Fruit fly (Drosophila melanogaster) whole organism, embryonic: ENCODE data around the gene Bx.
A peak's percentile ranks its signal among the peaks of the same experiment; 100 is the strongest.

ENCODE experiments used
- Abd-B ChIP-seq: fragments of 200-800 bp; sonication (Bioruptor generic); optimal IDR thresholded peaks from 2 replicates; lab custom pipeline; 2018; ENCODE audit warnings: missing biosample characterization, mild to moderate bottlenecking, missing genetic modification characterization, moderate library complexity
- BEAF-32 ChIP-seq: fragments of 200-800 bp; sonication (Bioruptor generic); optimal IDR thresholded peaks from 3 replicates; lab custom pipeline; 2017; ENCODE audit warnings: missing biosample characterization, missing genetic modification characterization, mild to moderate bottlenecking, moderate library complexity, missing genetic modification reagents
- Bdp1 ChIP-seq: fragments of 200-800 bp; sonication (Bioruptor generic); optimal IDR thresholded peaks from 3 replicates; lab custom pipeline; 2016; ENCODE audit warnings: missing biosample characterization, missing genetic modification characterization
- Blimp-1 ChIP-seq: fragments of 200-800 bp; sonication (Bioruptor generic); optimal IDR thresholded peaks from 3 replicates; lab custom pipeline; 2018; ENCODE audit warnings: missing biosample characterization, missing genetic modification characterization, mild to moderate bottlenecking, moderate library complexity, missing genetic modification reagents
- C15 ChIP-seq: fragments of 200-800 bp; sonication (Bioruptor generic); IDR thresholded peaks from 3 replicates; pipeline ENCODE4 v1.3.6; 2022; ENCODE audit warnings: missing biosample characterization, missing genetic modification characterization
- CG10267 ChIP-seq: fragments of 200-800 bp; sonication (Bioruptor generic); optimal IDR thresholded peaks from 2 replicates; lab custom pipeline; 2018; ENCODE audit warnings: missing biosample characterization, mild to moderate bottlenecking, missing genetic modification characterization, moderate library complexity
- CG11085 ChIP-seq: fragments of 200-800 bp; sonication (Bioruptor generic); IDR thresholded peaks from 2 replicates; pipeline ENCODE4 v1.3.6; 2022; ENCODE audit warnings: missing biosample characterization, missing genetic modification characterization
- CG11696 ChIP-seq: fragments of 200-800 bp; sonication (Bioruptor generic); IDR thresholded peaks from 2 replicates; pipeline ENCODE4 v1.3.6; 2022; ENCODE audit warnings: missing biosample characterization, missing genetic modification characterization
- CG11723 ChIP-seq: fragments of 200-800 bp; sonication (Bioruptor generic); optimal IDR thresholded peaks from 2 replicates; lab custom pipeline; 2017; ENCODE audit warnings: missing biosample characterization, mild to moderate bottlenecking, missing genetic modification characterization
- CG13424 ChIP-seq: fragments of 200-800 bp; sonication (Bioruptor generic); optimal IDR thresholded peaks from 2 replicates; lab custom pipeline; 2019; ENCODE audit warnings: missing biosample characterization, mild to moderate bottlenecking, missing genetic modification characterization, moderate library complexity
- CG15269 ChIP-seq: fragments of 200-800 bp; sonication (Bioruptor generic); optimal IDR thresholded peaks from 2 replicates; lab custom pipeline; 2018; ENCODE audit warnings: missing biosample characterization, mild to moderate bottlenecking, missing genetic modification characterization, moderate library complexity
- CG15696 ChIP-seq: fragments of 200-800 bp; sonication (Bioruptor generic); optimal IDR thresholded peaks from 2 replicates; lab custom pipeline; 2019; ENCODE audit warnings: missing biosample characterization, mild to moderate bottlenecking, missing genetic modification characterization, moderate library complexity
- CG16815 ChIP-seq: fragments of 200-800 bp; sonication (Bioruptor generic); optimal IDR thresholded peaks from 3 replicates; lab custom pipeline; 2017; ENCODE audit warnings: missing biosample characterization, mild to moderate bottlenecking, missing genetic modification characterization
- CG17328 ChIP-seq: fragments of 200-800 bp; sonication (Bioruptor generic); IDR thresholded peaks from 2 replicates; pipeline ENCODE4 v1.3.6; 2022; ENCODE audit warnings: missing biosample characterization, missing genetic modification characterization
- CG17568 ChIP-seq: fragments of 200-800 bp; sonication (Bioruptor generic); optimal IDR thresholded peaks from 2 replicates; lab custom pipeline; 2018; ENCODE audit warnings: missing biosample characterization, mild to moderate bottlenecking, missing genetic modification characterization, moderate library complexity
- CG17829 ChIP-seq: fragments of 200-800 bp; optimal IDR thresholded peaks from 2 replicates; lab custom pipeline; 2019; ENCODE audit warnings: missing biosample characterization, mild to moderate bottlenecking, missing genetic modification characterization, moderate library complexity
- CG30403 ChIP-seq: fragments of 200-800 bp; sonication (Bioruptor generic); optimal IDR thresholded peaks from 3 replicates; lab custom pipeline; 2016; ENCODE audit warnings: missing biosample characterization, missing genetic modification characterization
- CG32772 ChIP-seq: fragments of 200-800 bp; sonication (Bioruptor generic); IDR thresholded peaks from 2 replicates; pipeline ENCODE4 v1.3.6; 2022; ENCODE audit warnings: missing biosample characterization, missing genetic modification characterization
- CG5245 ChIP-seq: fragments of 200-800 bp; sonication (Bioruptor generic); optimal IDR thresholded peaks from 3 replicates; lab custom pipeline; 2016; ENCODE audit warnings: missing biosample characterization, missing genetic modification characterization
- CG6765 ChIP-seq: fragments of 200-800 bp; sonication (Bioruptor generic); optimal IDR thresholded peaks from 3 replicates; lab custom pipeline; 2017; ENCODE audit warnings: missing biosample characterization, mild to moderate bottlenecking, missing genetic modification characterization
- CG8089 ChIP-seq: fragments of 200-800 bp; sonication (Bioruptor generic); optimal IDR thresholded peaks from 3 replicates; lab custom pipeline; 2016; ENCODE audit warnings: missing biosample characterization, missing genetic modification characterization
- CoRest ChIP-seq: fragments of 200-800 bp; sonication (Bioruptor generic); optimal IDR thresholded peaks from 3 replicates; lab custom pipeline; 2018; ENCODE audit warnings: missing biosample characterization, mild to moderate bottlenecking, missing genetic modification characterization, moderate library complexity
- Dip3 ChIP-seq: fragments of 200-800 bp; sonication (Bioruptor generic); optimal IDR thresholded peaks from 3 replicates; lab custom pipeline; 2016; ENCODE audit warnings: missing biosample characterization, missing genetic modification characterization
- Drgx ChIP-seq: fragments of 200-800 bp; sonication (Bioruptor generic); IDR thresholded peaks from 2 replicates; pipeline ENCODE4 v1.3.6; 2022; ENCODE audit warnings: missing biosample characterization, missing genetic modification characterization
- Ets65A ChIP-seq: fragments of 200-800 bp; sonication (Bioruptor generic); peaks from one replicate; lab custom pipeline; 2016; ENCODE audit warnings: missing biosample characterization, missing genetic modification characterization
- Lhr ChIP-seq: fragments of 200-800 bp; sonication (Bioruptor generic); optimal IDR thresholded peaks from 3 replicates; lab custom pipeline; 2017; ENCODE audit warnings: mild to moderate bottlenecking, missing biosample characterization, missing genetic modification reagents, missing genetic modification characterization
- Mes4 ChIP-seq: fragments of 200-800 bp; sonication (Bioruptor generic); optimal IDR thresholded peaks from 2 replicates; lab custom pipeline; 2016; ENCODE audit warnings: missing biosample characterization, missing genetic modification characterization
- Myb ChIP-seq: fragments of 200-800 bp; sonication (Bioruptor generic); optimal IDR thresholded peaks from 2 replicates; lab custom pipeline; 2016; ENCODE audit warnings: missing biosample characterization, missing genetic modification characterization
- Ssrp ChIP-seq: fragments of 200-800 bp; sonication (Bioruptor generic); optimal IDR thresholded peaks from 2 replicates; lab custom pipeline; 2018; ENCODE audit warnings: missing biosample characterization, mild to moderate bottlenecking, missing genetic modification characterization, moderate library complexity
- Usf ChIP-seq: fragments of 200-800 bp; sonication (Bioruptor generic); optimal IDR thresholded peaks from 2 replicates; lab custom pipeline; 2017; ENCODE audit warnings: missing genotype, missing biosample characterization, missing genetic modification characterization
- ac ChIP-seq: fragments of 200-800 bp; sonication (Bioruptor generic); optimal IDR thresholded peaks from 3 replicates; lab custom pipeline; 2017; ENCODE audit warnings: missing biosample characterization, mild to moderate bottlenecking, missing genetic modification characterization
- bcd ChIP-seq: fragments of 200-800 bp; sonication (Bioruptor generic); optimal IDR thresholded peaks from 2 replicates; lab custom pipeline; 2017; ENCODE audit warnings: missing biosample characterization, mild to moderate bottlenecking, missing genetic modification characterization
- caup ChIP-seq: fragments of 200-800 bp; sonication (Bioruptor generic); optimal IDR thresholded peaks from 3 replicates; lab custom pipeline; 2017; ENCODE audit warnings: missing biosample characterization, mild to moderate bottlenecking, missing genetic modification characterization, moderate library complexity; ENCODE audit not compliant: severe bottlenecking
- chinmo ChIP-seq: fragments of 200-800 bp; sonication (Bioruptor generic); IDR thresholded peaks from 4 replicates; pipeline ENCODE4 v1.3.6; 2022; ENCODE audit warnings: missing biosample characterization, missing genetic modification characterization; ENCODE audit not compliant: partially characterized antibody
- dmrt11E ChIP-seq: fragments of 200-800 bp; sonication (Bioruptor generic); optimal IDR thresholded peaks from 3 replicates; lab custom pipeline; 2018; ENCODE audit warnings: missing biosample characterization, mild to moderate bottlenecking, missing genetic modification characterization, moderate library complexity
- ewg ChIP-seq: fragments of 200-800 bp; sonication (Bioruptor generic); optimal IDR thresholded peaks from 3 replicates; lab custom pipeline; 2017; ENCODE audit warnings: mild to moderate bottlenecking, missing biosample characterization, missing genetic modification reagents, missing genetic modification characterization
- gro ChIP-seq: fragments of 200-800 bp; sonication (Bioruptor generic); optimal IDR thresholded peaks from 2 replicates; lab custom pipeline; 2016; ENCODE audit warnings: missing biosample characterization, missing genetic modification characterization
- gsb ChIP-seq: fragments of 200-800 bp; sonication (Bioruptor generic); IDR thresholded peaks from 2 replicates; pipeline ENCODE4 v1.3.6; 2022; ENCODE audit warnings: missing biosample characterization, missing genetic modification characterization
- hbn ChIP-seq: fragments of 200-800 bp; sonication (Bioruptor generic); IDR thresholded peaks from 2 replicates; pipeline ENCODE4 v1.3.6; 2022; ENCODE audit warnings: missing biosample characterization, missing genetic modification characterization; ENCODE audit not compliant: partially characterized antibody
- inv ChIP-seq: fragments of 200-800 bp; sonication (Bioruptor generic); IDR thresholded peaks from 2 replicates; pipeline ENCODE4 v1.3.6; 2022; ENCODE audit warnings: missing biosample characterization, missing genetic modification characterization; ENCODE audit not compliant: partially characterized antibody
- ken ChIP-seq: fragments of 200-800 bp; sonication (Bioruptor generic); IDR thresholded peaks from 3 replicates; pipeline ENCODE4 v1.3.6; 2022; ENCODE audit warnings: missing biosample characterization, missing genetic modification characterization
- lilli ChIP-seq: fragments of 200-800 bp; sonication (Bioruptor generic); optimal IDR thresholded peaks from 3 replicates; lab custom pipeline; 2016; ENCODE audit warnings: missing biosample characterization, missing genetic modification characterization
- lola ChIP-seq, 3 experiments: fragments of >200 bp in 2 of 3; fragments of 200-800 bp in 1 of 3; sonication (Bioruptor generic) in 1 of 3; optimal IDR thresholded peaks; 2 replicates each; lab custom pipeline; 2017 to 2019; ENCODE audit warnings: missing biosample characterization in 3 of 3, missing genetic modification characterization in 3 of 3, mild to moderate bottlenecking in 1 of 3, moderate library complexity in 1 of 3
- nmo ChIP-seq: fragments of 200-800 bp; sonication (Bioruptor generic); optimal IDR thresholded peaks from 2 replicates; lab custom pipeline; 2018; ENCODE audit warnings: missing biosample characterization, mild to moderate bottlenecking, missing genetic modification characterization, moderate library complexity
- odd ChIP-seq: fragments of 200-800 bp; sonication (Bioruptor generic); optimal IDR thresholded peaks from 2 replicates; lab custom pipeline; 2017; ENCODE audit warnings: missing biosample characterization, mild to moderate bottlenecking, missing genetic modification characterization
- row ChIP-seq: fragments of 200-800 bp; sonication (Bioruptor generic); IDR thresholded peaks from 3 replicates; pipeline ENCODE4 v1.3.6; 2022; ENCODE audit warnings: missing biosample characterization, missing genetic modification characterization
- shn ChIP-seq: fragments of 200-800 bp; sonication (Bioruptor generic); optimal IDR thresholded peaks from 3 replicates; lab custom pipeline; 2016; ENCODE audit warnings: missing biosample characterization, missing genetic modification characterization
- slou ChIP-seq: fragments of 200-800 bp; sonication (Bioruptor generic); optimal IDR thresholded peaks from 3 replicates; lab custom pipeline; 2016; ENCODE audit warnings: missing biosample characterization, missing genetic modification characterization
- tio ChIP-seq: fragments of 200-800 bp; sonication (Bioruptor generic); optimal IDR thresholded peaks from 2 replicates; lab custom pipeline; 2017; ENCODE audit warnings: missing biosample characterization, missing genetic modification characterization, inconsistent platforms
- unpg ChIP-seq: fragments of 200-800 bp; sonication (Bioruptor generic); optimal IDR thresholded peaks from 3 replicates; lab custom pipeline; 2018; ENCODE audit warnings: missing biosample characterization, mild to moderate bottlenecking, missing genetic modification characterization, moderate library complexity

Bx gene

DNA sequence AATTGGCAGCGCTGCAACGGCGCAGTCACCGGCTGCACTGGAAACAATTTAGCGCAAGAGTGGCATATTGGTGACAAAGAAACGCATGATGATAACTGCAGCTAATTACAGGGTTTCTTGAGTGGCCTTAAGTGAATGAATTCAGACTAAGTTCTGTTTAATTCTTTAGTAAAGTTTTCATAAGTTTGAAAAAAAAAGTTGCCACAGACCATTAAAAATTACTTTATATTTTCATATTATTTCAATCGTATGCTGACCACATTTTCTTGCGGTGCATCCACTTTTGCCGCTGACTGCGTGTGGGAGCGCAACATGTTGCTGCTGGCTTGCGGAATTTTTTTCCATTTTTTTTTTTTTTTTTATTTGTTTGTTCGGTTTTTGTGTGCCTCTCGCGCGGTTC is 37.2 kb downstream of the Bx start (continued):
- TF ChIP-seq lilli (GFP tag; lab: Kevin White, UChicago) (no peak), chinmo (GFP tag; lab: Robert Waterston, UW) (no peak), CG16815 (GFP tag; lab: Kevin White, UChicago) (peak; percentile 55), caup (GFP tag; lab: Kevin White, UChicago) (no peak), CG15269 (tag; lab: Kevin White, UChicago) (peak; percentile 19), row (peak; percentile 42), CG11696 (GFP tag; lab: Robert Waterston, UW) (no peak), ewg (GFP tag; lab: Kevin White, UChicago) (peak; percentile 23), Myb (GFP tag; lab: Kevin White, UChicago) (no peak), tio (GFP tag; lab: Kevin White, UChicago) (peak; percentile 4), CoRest (tag; lab: Kevin White, UChicago) (peak; percentile 40), C15 (GFP tag; lab: Robert Waterston, UW) (no peak), CG5245 (GFP tag; lab: Kevin White, UChicago) (no peak), CG10267 (tag; lab: Kevin White, UChicago) (peak; percentile 12), CG32772 (0 out of 2 replicates have a peak, but pooled peaks have one; percentile 27), CG8089 (no peak), CG11085 (GFP tag; lab: Robert Waterston, UW) (no peak), shn (GFP tag; lab: Kevin White, UChicago) (peak; percentile 4), ken (no peak), CG17568 (GFP tag; lab: Kevin White, UChicago) (no peak), CG6765 (GFP tag; lab: Kevin White, UChicago) (no peak), lola (GFP tag; optimal IDR thresholded peaks at IDR 0.05; lab: Kevin White, UChicago) (peak in 1 of 3 experiments; percentile 59), CG13424 (peak; percentile 28), Drgx (peak; percentile 82), nmo (peak; percentile 66), bcd (GFP tag; lab: Kevin White, UChicago) (peak; percentile 29), gro (GFP tag; lab: Kevin White, UChicago) (no peak), Lhr (GFP tag; lab: Kevin White, UChicago) (peak; percentile 10), Ets65A (peak; percentile 86), CG17829 (tag; lab: Kevin White, UChicago) (peak; percentile 13), dmrt11E (peak; percentile 68), ac (no peak), Abd-B (GFP tag; lab: Kevin White, UChicago) (no peak), CG15696 (tag; lab: Kevin White, UChicago) (peak; percentile 2), Usf (GFP tag; lab: Kevin White, UChicago) (no peak), inv (GFP tag; lab: Robert Waterston, UW) (no peak), CG11723 (GFP tag; lab: Kevin White, UChicago) (no peak), hbn (GFP tag; lab: Robert Waterston, UW) (no peak), slou (GFP tag; lab: Kevin White, UChicago) (no peak), CG30403 (peak; percentile 4), gsb (GFP tag; lab: Robert Waterston, UW) (no peak), Dip3 (GFP tag; lab: Kevin White, UChicago) (no peak), odd (GFP tag; lab: Kevin White, UChicago) (no peak), Mes4 (GFP tag; lab: Kevin White, UChicago) (no peak), unpg (GFP tag; lab: Kevin White, UChicago) (peak; percentile 44), CG17328 (GFP tag; lab: Robert Waterston, UW) (no peak), Bdp1 (GFP tag; lab: Kevin White, UChicago) (no peak), BEAF-32 (GFP tag; lab: Kevin White, UChicago) (no peak), Blimp-1 (GFP tag; lab: Kevin White, UChicago) (peak; percentile 37), Ssrp (tag; lab: Kevin White, UChicago) (peak; percentile 50)
